Fruit fly (Drosophila melanogaster): ENCODE measurements around the gene CG6454.

- TF ChIP-seq sc (optimal IDR thresholded peaks at IDR 0.05), result no peak
- TF ChIP-seq sc (GFP tag; optimal IDR thresholded peaks at IDR 0.05), result no peak
- no peak for TF ChIP-seq H2.0 (GFP tag; IDR thresholded peaks at IDR 0.05)
- TF ChIP-seq vfl (GFP tag; optimal IDR thresholded peaks at IDR 0.05), result no peak
- no peak for TF ChIP-seq Hmr (GFP tag; optimal IDR thresholded peaks at IDR 0.05)
- TF ChIP-seq CG8089 (GFP tag; optimal IDR thresholded peaks at IDR 0.05), result no peak
- TF ChIP-seq Sox102F (GFP tag; optimal IDR thresholded peaks at IDR 0.05), result no peak
- TF ChIP-seq pan (optimal IDR thresholded peaks at IDR 0.05), result no peak
- TF ChIP-seq pan (GFP tag; optimal IDR thresholded peaks at IDR 0.05 in 1 of 2, IDR thresholded peaks at IDR 0.05 in 1 of 2), result no peak
- no peak for TF ChIP-seq sens-2 (GFP tag; IDR thresholded peaks at IDR 0.05)
- TF ChIP-seq HLH3B (GFP tag; IDR thresholded peaks at IDR 0.05), result no peak
- no peak for TF ChIP-seq CG7357 (GFP tag; IDR thresholded peaks at IDR 0.05)
Measured at dm6 chr3R:24386434-24386833, 37.5 kb downstream of the CG6454 start.
